Fruit fly (Drosophila melanogaster): ENCODE measurements around the gene CG31142.

CG31142 gene

dm6 chr3R:23939921-23940839, 11.1 kb downstream of the CG31142 start (continued):
- peak; percentile 87 for TF ChIP-seq zfh1 (GFP tag; IDR thresholded peaks at IDR 0.05)
- TF ChIP-seq Dek (tag; optimal IDR thresholded peaks at IDR 0.05), result peak; percentile 59
- TF ChIP-seq CG17568 (GFP tag; optimal IDR thresholded peaks at IDR 0.05), result peak; percentile 94
- peak; percentile 78 for TF ChIP-seq CG8924 (tag; optimal IDR thresholded peaks at IDR 0.05)
- peak; percentile 91 for TF ChIP-seq CG10209 (GFP tag; optimal IDR thresholded peaks at IDR 0.05)
- peak; percentile 90 for TF ChIP-seq Sox100B (GFP tag; optimal IDR thresholded peaks at IDR 0.05)
- peak; percentile 63 for TF ChIP-seq CG10267 (tag; optimal IDR thresholded peaks at IDR 0.05)
- TF ChIP-seq CG14710 (tag; optimal IDR thresholded peaks at IDR 0.05), result peak; percentile 86
- peak; percentile 78 for TF ChIP-seq CG11247 (GFP tag; IDR thresholded peaks at IDR 0.05)
- peak; percentile 71 for TF ChIP-seq rib (GFP tag; IDR thresholded peaks at IDR 0.05)
- peak; percentile 47 for TF ChIP-seq pum (GFP tag; optimal IDR thresholded peaks at IDR 0.05)
- peak; percentile 70 for TF ChIP-seq CG11696 (GFP tag; IDR thresholded peaks at IDR 0.05)
- no peak for TF ChIP-seq corto (GFP tag; optimal IDR thresholded peaks at IDR 0.05)
- TF ChIP-seq CG15073 (GFP tag; optimal IDR thresholded peaks at IDR 0.05), result peak; percentile 37
- 0 out of 3 replicates have a peak, but pooled peaks have one; percentile 21 for TF ChIP-seq CG34224 (GFP tag; IDR thresholded peaks at IDR 0.05; ENCODE audit: partially characterized antibody)
- TF ChIP-seq Ptx1 (GFP tag; IDR thresholded peaks at IDR 0.05), result no peak; the same call in 1 of the 2 replicates
- TF ChIP-seq mirr (GFP tag; optimal IDR thresholded peaks at IDR 0.05), result peak; percentile 91
- no peak for TF ChIP-seq sc (optimal IDR thresholded peaks at IDR 0.05)
- peak; percentile 88 for TF ChIP-seq sc (GFP tag; optimal IDR thresholded peaks at IDR 0.05)
- peak; percentile 76 for TF ChIP-seq exex (tag; optimal IDR thresholded peaks at IDR 0.05)
- peak; percentile 92 for TF ChIP-seq grn (GFP tag; optimal IDR thresholded peaks at IDR 0.05)
- TF ChIP-seq Side (GFP tag; optimal IDR thresholded peaks at IDR 0.05), result peak; percentile 72
- no peak for TF ChIP-seq CG4404 (GFP tag; IDR thresholded peaks at IDR 0.05)
- peak; percentile 89 for TF ChIP-seq CG12299 (tag; optimal IDR thresholded peaks at IDR 0.05)
- TF ChIP-seq Mrtf (GFP tag; IDR thresholded peaks at IDR 0.05), result peak; percentile 43; the same call in 1 of the 3 replicates
- peak; percentile 7 for TF ChIP-seq Hand (GFP tag; optimal IDR thresholded peaks at IDR 0.05)
- TF ChIP-seq tll (GFP tag; optimal IDR thresholded peaks at IDR 0.05), result peak in 1 of 2 experiments; percentile 22
- TF ChIP-seq CG17186 (GFP tag; optimal IDR thresholded peaks at IDR 0.05), result peak; percentile 39
- peak; percentile 40 for TF ChIP-seq maf-S (GFP tag; optimal IDR thresholded peaks at IDR 0.05)
- peak; percentile 38; the same call in 1 of the 2 replicates for TF ChIP-seq ssp (GFP tag; IDR thresholded peaks at IDR 0.05)
- TF ChIP-seq CG33213 (GFP tag; optimal IDR thresholded peaks at IDR 0.05), result peak; percentile 66
- TF ChIP-seq Hey (tag; optimal IDR thresholded peaks at IDR 0.05), result peak; percentile 87
- TF ChIP-seq CG4424 (GFP tag; optimal IDR thresholded peaks at IDR 0.05), result peak; percentile 74
- TF ChIP-seq MTF-1 (GFP tag; optimal IDR thresholded peaks at IDR 0.05; ENCODE audit: borderline replicate concordance), result peak; percentile 93
- TF ChIP-seq CG12744 (GFP tag; optimal IDR thresholded peaks at IDR 0.05), result peak; percentile 70
- TF ChIP-seq Dad (GFP tag; optimal IDR thresholded peaks at IDR 0.05), result no peak
- no peak for TF ChIP-seq emc (GFP tag; optimal IDR thresholded peaks at IDR 0.05)
- peak; percentile 89 for TF ChIP-seq HLHmδ (GFP tag; optimal IDR thresholded peaks at IDR 0.05)
- no peak for TF ChIP-seq slp2 (GFP tag; optimal IDR thresholded peaks at IDR 0.05)
- TF ChIP-seq kni (GFP tag; optimal IDR thresholded peaks at IDR 0.05), result peak; percentile 98
- TF ChIP-seq gce (GFP tag; IDR thresholded peaks at IDR 0.05), result peak; percentile 89
- peak; percentile 85 for TF ChIP-seq odd (GFP tag; optimal IDR thresholded peaks at IDR 0.05)
- TF ChIP-seq CG4854 (GFP tag; optimal IDR thresholded peaks at IDR 0.05), result peak; percentile 71
- peak; percentile 19 for TF ChIP-seq CG8944 (GFP tag; optimal IDR thresholded peaks at IDR 0.05)
- TF ChIP-seq gem (tag; optimal IDR thresholded peaks at IDR 0.05), result peak; percentile 84
- TF ChIP-seq dpn (GFP tag; optimal IDR thresholded peaks at IDR 0.05), result peak; percentile 56 to 57
- TF ChIP-seq CG14965 (GFP tag; optimal IDR thresholded peaks at IDR 0.05; ENCODE audit: borderline replicate concordance), result peak; percentile 43

Measured in whole organism, embryonic.